Worm (Caenorhabditis elegans) whole organism, midembryonic: Measurements from ENCODE around the gene F02E11.4.
"Not testable (repeated sequence)": the region's sequence is repeated elsewhere in the genome, so short reads cannot be mapped to it uniquely, and the experiment has no call there.

ENCODE experiments used
- T22C8.4 ChIP-seq: fragments of 200-800 bp; sonication (Bioruptor generic); IDR thresholded peaks from 2 replicates; pipeline ENCODE4 v1.3.6; 2022; ENCODE audit warnings: missing genetic modification characterization, missing compliant biosample characterization
- flt-1 ChIP-seq: fragments of 200-800 bp; sonication (Bioruptor generic); IDR thresholded peaks from 2 replicates; pipeline ENCODE4 v1.3.6; 2022; ENCODE audit warnings: missing genetic modification characterization, missing compliant biosample characterization
- klf-2 ChIP-seq: fragments of 200-800 bp; sonication (Bioruptor generic); conservative IDR thresholded peaks from 2 replicates; pipeline ENCODE4 v1.3.6; 2022; ENCODE audit warnings: missing genetic modification reagents, missing genetic modification characterization, missing compliant biosample characterization
- med-1 ChIP-seq: sonication (generic microtip); optimal IDR thresholded peaks from 2 replicates; lab custom pipeline; 2017; ENCODE audit warnings: missing genetic modification characterization, mild to moderate bottlenecking, missing compliant biosample characterization, antibody characterized with exemption, missing genetic modification reagents; ENCODE audit not compliant: insufficient read depth
- ref-1 ChIP-seq: fragments of 200-800 bp; sonication (Bioruptor generic); conservative IDR thresholded peaks from 2 replicates; pipeline ENCODE4 v1.3.6; 2022; ENCODE audit warnings: missing genetic modification reagents, missing genetic modification characterization, missing compliant biosample characterization
- tab-1 ChIP-seq: fragments of 200-800 bp; sonication (Bioruptor generic); IDR thresholded peaks from 2 replicates; pipeline ENCODE4 v1.3.6; 2022; ENCODE audit warnings: missing genetic modification characterization, missing compliant biosample characterization
- ztf-29 ChIP-seq: fragments of 200-800 bp; sonication (Bioruptor generic); IDR thresholded peaks from 2 replicates; pipeline ENCODE4 v1.3.6; 2022; ENCODE audit warnings: missing genetic modification reagents, missing genetic modification characterization, missing compliant biosample characterization

ce11 chrII:3290544-3290943 is 13.0 kb upstream of the F02E11.4 start, which contains the start of gene F39E9.14:
- not testable (repeated sequence) for TF ChIP-seq flt-1 (GFP tag; lab: Robert Waterston, UW); ref-1; ztf-29 (GFP tag; lab: Robert Waterston, UW); klf-2 (GFP tag; lab: Robert Waterston, UW); med-1 (GFP tag; lab: Kevin White, UChicago); T22C8.4 (GFP tag; lab: Robert Waterston, UW); tab-1 (GFP tag; lab: Robert Waterston, UW)
